Fruit fly (Drosophila melanogaster) whole organism, embryonic: Measurements from ENCODE around the gene Ir87a.

Experiments
- Antp ChIP-seq: fragments of 200-800 bp; sonication (Bioruptor generic); optimal IDR thresholded peaks from 3 replicates; lab custom pipeline; 2016; ENCODE audit warnings: missing biosample characterization, missing genetic modification characterization
- Blimp-1 ChIP-seq: fragments of 200-800 bp; sonication (Bioruptor generic); optimal IDR thresholded peaks from 3 replicates; lab custom pipeline; 2018; ENCODE audit warnings: missing biosample characterization, missing genetic modification characterization, mild to moderate bottlenecking, moderate library complexity, missing genetic modification reagents
- CG10959 ChIP-seq: fragments of 200-800 bp; sonication (Bioruptor generic); IDR thresholded peaks from 2 replicates; pipeline ENCODE4 v1.3.6; 2022; ENCODE audit warnings: missing biosample characterization, missing genetic modification characterization
- CG11723 ChIP-seq: fragments of 200-800 bp; sonication (Bioruptor generic); optimal IDR thresholded peaks from 2 replicates; lab custom pipeline; 2017; ENCODE audit warnings: missing biosample characterization, mild to moderate bottlenecking, missing genetic modification characterization
- CG17359 ChIP-seq: fragments of 200-800 bp; sonication (Bioruptor generic); optimal IDR thresholded peaks from 3 replicates; lab custom pipeline; 2018; ENCODE audit warnings: missing biosample characterization, mild to moderate bottlenecking, missing genetic modification characterization, moderate library complexity
- CG17829 ChIP-seq: fragments of 200-800 bp; optimal IDR thresholded peaks from 2 replicates; lab custom pipeline; 2019; ENCODE audit warnings: missing biosample characterization, mild to moderate bottlenecking, missing genetic modification characterization, moderate library complexity
- CG17912 ChIP-seq: fragments of 200-800 bp; sonication (Bioruptor generic); optimal IDR thresholded peaks from 2 replicates; lab custom pipeline; 2018; ENCODE audit warnings: missing biosample characterization, mild to moderate bottlenecking, missing genetic modification characterization
- CG3281 ChIP-seq: fragments of 200-800 bp; sonication (Bioruptor generic); optimal IDR thresholded peaks from 3 replicates; lab custom pipeline; 2017; ENCODE audit warnings: missing biosample characterization, mild to moderate bottlenecking, missing genetic modification characterization
- CG3847 ChIP-seq: fragments of 200-800 bp; sonication (Bioruptor generic); IDR thresholded peaks from 2 replicates; pipeline ENCODE4 v1.3.6; 2022; ENCODE audit warnings: missing biosample characterization, missing genetic modification characterization
- CG4424 ChIP-seq: fragments of 200-800 bp; sonication (Bioruptor generic); optimal IDR thresholded peaks from 3 replicates; lab custom pipeline; 2016; ENCODE audit warnings: missing biosample characterization, missing genetic modification characterization
- CG7839 ChIP-seq: fragments of 200-800 bp; sonication (Bioruptor generic); optimal IDR thresholded peaks from 3 replicates; lab custom pipeline; 2018; ENCODE audit warnings: missing biosample characterization, mild to moderate bottlenecking, missing genetic modification characterization, moderate library complexity
- CG9437 ChIP-seq: fragments of 200-800 bp; sonication (Bioruptor generic); optimal IDR thresholded peaks from 2 replicates; lab custom pipeline; 2018; ENCODE audit warnings: missing biosample characterization, mild to moderate bottlenecking, missing genetic modification characterization
- CG9609 ChIP-seq: fragments of 200-800 bp; sonication (Bioruptor generic); optimal IDR thresholded peaks from 3 replicates; lab custom pipeline; 2016; ENCODE audit warnings: missing biosample characterization, missing genetic modification characterization
- CG9797 ChIP-seq: fragments of 200-800 bp; sonication (Bioruptor generic); optimal IDR thresholded peaks from 3 replicates; lab custom pipeline; 2018; ENCODE audit warnings: missing biosample characterization, mild to moderate bottlenecking, missing genetic modification characterization
- CG9817 ChIP-seq: fragments of 200-800 bp; sonication (Bioruptor generic); optimal IDR thresholded peaks from 2 replicates; lab custom pipeline; 2018; ENCODE audit warnings: missing biosample characterization, mild to moderate bottlenecking, missing genetic modification characterization, moderate library complexity
- CG9932 ChIP-seq: fragments of 200-800 bp; sonication (Bioruptor generic); IDR thresholded peaks from 2 replicates; pipeline ENCODE4 v1.3.6; 2022; ENCODE audit warnings: missing biosample characterization, missing genetic modification characterization
- CHES-1-like ChIP-seq: fragments of 200-800 bp; sonication (Bioruptor generic); optimal IDR thresholded peaks from 2 replicates; lab custom pipeline; 2016; ENCODE audit warnings: missing biosample characterization, missing genetic modification characterization
- CrebB ChIP-seq: fragments of 200-800 bp; sonication (Bioruptor generic); optimal IDR thresholded peaks from 3 replicates; lab custom pipeline; 2018; ENCODE audit warnings: missing biosample characterization, mild to moderate bottlenecking, missing genetic modification characterization
- Dp ChIP-seq: fragments of 200-800 bp; sonication (Bioruptor generic); optimal IDR thresholded peaks from 2 replicates; lab custom pipeline; 2018; ENCODE audit warnings: missing biosample characterization, mild to moderate bottlenecking, missing genetic modification characterization, moderate library complexity
- Dref ChIP-seq: fragments of 200-800 bp; sonication (Bioruptor generic); IDR thresholded peaks from 2 replicates; pipeline ENCODE4 v1.3.6; 2022; ENCODE audit warnings: missing biosample characterization, missing genetic modification characterization
- Hand ChIP-seq: fragments of 200-800 bp; sonication (Bioruptor generic); optimal IDR thresholded peaks from 2 replicates; lab custom pipeline; 2017; ENCODE audit warnings: mild to moderate bottlenecking, missing biosample characterization, missing genetic modification reagents, missing genetic modification characterization
- HmgZ ChIP-seq: fragments of 200-800 bp; sonication (Bioruptor generic); optimal IDR thresholded peaks from 2 replicates; lab custom pipeline; 2018; ENCODE audit warnings: missing biosample characterization, mild to moderate bottlenecking, missing genetic modification characterization
- Lpt ChIP-seq: fragments of >200 bp; optimal IDR thresholded peaks from 2 replicates; lab custom pipeline; 2018; ENCODE audit warnings: missing biosample characterization, missing genetic modification characterization
- Mrtf ChIP-seq: fragments of 200-800 bp; sonication (Bioruptor generic); IDR thresholded peaks from 3 replicates; pipeline ENCODE4 v1.3.6; 2022; ENCODE audit warnings: missing biosample characterization, missing genetic modification characterization
- NFAT ChIP-seq: fragments of 200-800 bp; sonication (Bioruptor generic); IDR thresholded peaks from 2 replicates; pipeline ENCODE4 v1.3.6; 2022; ENCODE audit warnings: missing biosample characterization, missing genetic modification characterization
- Nf-YA ChIP-seq: fragments of 200-800 bp; sonication (Bioruptor generic); IDR thresholded peaks from 2 replicates; pipeline ENCODE4 v1.3.6; 2022; ENCODE audit warnings: missing biosample characterization, missing genetic modification characterization
- Ravus ChIP-seq: fragments of 200-800 bp; sonication (Bioruptor generic); IDR thresholded peaks from 2 replicates; pipeline ENCODE4 v1.3.6; 2022; ENCODE audit warnings: missing biosample characterization, missing genetic modification characterization
- Taf1 ChIP-seq: fragments of 200-800 bp; sonication (Bioruptor generic); IDR thresholded peaks from 2 replicates; pipeline ENCODE4 v1.3.6; 2022; ENCODE audit warnings: missing biosample characterization, missing genetic modification characterization
- ab ChIP-seq: fragments of 200-800 bp; sonication (Bioruptor generic); optimal IDR thresholded peaks from 2 replicates; lab custom pipeline; 2016; ENCODE audit warnings: missing biosample characterization, missing genetic modification characterization
- bigmax ChIP-seq: fragments of 200-800 bp; sonication (Bioruptor generic); optimal IDR thresholded peaks from 2 replicates; lab custom pipeline; 2018; ENCODE audit warnings: missing biosample characterization, mild to moderate bottlenecking, missing genetic modification characterization
- bsh ChIP-seq, 2 experiments: fragments of 200-800 bp; sonication (Bioruptor generic); optimal IDR thresholded peaks; 2 replicates each; lab custom pipeline; 2017 to 2018; ENCODE audit warnings: mild to moderate bottlenecking in 2 of 2, missing biosample characterization in 2 of 2, missing genetic modification characterization in 2 of 2, moderate library complexity in 1 of 2
- btn ChIP-seq: fragments of 200-800 bp; sonication (Bioruptor generic); optimal IDR thresholded peaks from 2 replicates; lab custom pipeline; 2016; ENCODE audit warnings: missing biosample characterization, missing genetic modification characterization
- caup ChIP-seq: fragments of 200-800 bp; sonication (Bioruptor generic); optimal IDR thresholded peaks from 3 replicates; lab custom pipeline; 2017; ENCODE audit warnings: missing biosample characterization, mild to moderate bottlenecking, missing genetic modification characterization, moderate library complexity; ENCODE audit not compliant: severe bottlenecking
- chif ChIP-seq, 2 experiments: fragments of 200-800 bp; sonication (Bioruptor generic); optimal IDR thresholded peaks; 3 replicates each; lab custom pipeline; 2016; ENCODE audit warnings: missing biosample characterization in 2 of 2, missing genetic modification characterization in 2 of 2
- danr ChIP-seq: fragments of 200-800 bp; sonication (Bioruptor generic); IDR thresholded peaks from 2 replicates; pipeline ENCODE4 v1.3.6; 2022; ENCODE audit warnings: missing biosample characterization, missing genetic modification characterization
- disco-r ChIP-seq: fragments of 200-800 bp; sonication (Bioruptor generic); optimal IDR thresholded peaks from 2 replicates; lab custom pipeline; 2016; ENCODE audit warnings: missing biosample characterization, missing genetic modification characterization
- dmrt99B ChIP-seq: fragments of 200-800 bp; sonication (Bioruptor generic); optimal IDR thresholded peaks from 2 replicates; lab custom pipeline; 2018; ENCODE audit warnings: missing biosample characterization, mild to moderate bottlenecking, missing genetic modification characterization, moderate library complexity
- fd102C ChIP-seq: fragments of 200-800 bp; sonication (Bioruptor generic); optimal IDR thresholded peaks from 2 replicates; lab custom pipeline; 2018; ENCODE audit warnings: missing biosample characterization, mild to moderate bottlenecking, missing genetic modification characterization, moderate library complexity
- gsb-n ChIP-seq: fragments of 200-800 bp; sonication (Bioruptor generic); optimal IDR thresholded peaks from 3 replicates; lab custom pipeline; 2018; ENCODE audit warnings: missing biosample characterization, mild to moderate bottlenecking, missing genetic modification characterization
- ind ChIP-seq: fragments of 200-800 bp; sonication (Bioruptor generic); optimal IDR thresholded peaks from 3 replicates; lab custom pipeline; 2016; ENCODE audit warnings: missing biosample characterization, missing genetic modification characterization
- lab ChIP-seq: fragments of 200-800 bp; sonication (Bioruptor generic); optimal IDR thresholded peaks from 3 replicates; lab custom pipeline; 2017; ENCODE audit warnings: missing biosample characterization, missing genetic modification characterization, mild to moderate bottlenecking, moderate library complexity, missing genetic modification reagents
- lov ChIP-seq, 2 experiments: fragments of 200-800 bp in 1 of 2; fragments of >200 bp in 1 of 2; sonication (Bioruptor generic) in 1 of 2; IDR thresholded peaks in 1 of 2; optimal IDR thresholded peaks in 1 of 2; 2 replicates in 1 of 2; 3 replicates in 1 of 2; pipeline versions ENCODE4 v1.3.6 to Lab custom; 2017 to 2022; ENCODE audit warnings: missing biosample characterization in 1 of 2, missing genetic modification characterization in 1 of 2
- nau ChIP-seq: fragments of 200-800 bp; sonication (Bioruptor generic); optimal IDR thresholded peaks from 3 replicates; lab custom pipeline; 2017; ENCODE audit warnings: missing biosample characterization, mild to moderate bottlenecking, missing genetic modification characterization, missing genetic modification reagents
- nerfin-1 ChIP-seq: fragments of 200-800 bp; sonication (Bioruptor generic); optimal IDR thresholded peaks from 3 replicates; lab custom pipeline; 2019; ENCODE audit warnings: missing biosample characterization, mild to moderate bottlenecking, missing genetic modification characterization, moderate library complexity
- onecut ChIP-seq: fragments of 200-800 bp; sonication (Bioruptor generic); IDR thresholded peaks from 2 replicates; pipeline ENCODE4 v1.3.6; 2022; ENCODE audit warnings: missing biosample characterization, missing genetic modification characterization
- p53 ChIP-seq: fragments of 200-800 bp; sonication (Bioruptor generic); optimal IDR thresholded peaks from 2 replicates; lab custom pipeline; 2016; ENCODE audit warnings: missing biosample characterization, missing genetic modification characterization
- pan ChIP-seq, 4 experiments: fragments of >200 bp in 3 of 4; fragments of 200-800 bp in 1 of 4; sonication (Bioruptor generic) in 1 of 4; optimal IDR thresholded peaks in 3 of 4; IDR thresholded peaks in 1 of 4; 2 replicates each; pipeline versions ENCODE4 v1.3.6 to Lab custom; 2017 to 2022; ENCODE audit warnings: missing biosample characterization in 2 of 4, missing genetic modification characterization in 2 of 4, mixed read lengths in 1 of 4
- peb ChIP-seq: fragments of 200-800 bp; sonication (Bioruptor generic); IDR thresholded peaks from 2 replicates; pipeline ENCODE4 v1.3.6; 2022; ENCODE audit warnings: missing biosample characterization, missing genetic modification characterization
- pros ChIP-seq: fragments of 200-800 bp; sonication (Bioruptor generic); optimal IDR thresholded peaks from 3 replicates; lab custom pipeline; 2019; ENCODE audit warnings: missing biosample characterization, mild to moderate bottlenecking, missing genetic modification characterization, moderate library complexity
- row ChIP-seq: fragments of 200-800 bp; sonication (Bioruptor generic); IDR thresholded peaks from 3 replicates; pipeline ENCODE4 v1.3.6; 2022; ENCODE audit warnings: missing biosample characterization, missing genetic modification characterization

The Ir87a gene

DNA sequence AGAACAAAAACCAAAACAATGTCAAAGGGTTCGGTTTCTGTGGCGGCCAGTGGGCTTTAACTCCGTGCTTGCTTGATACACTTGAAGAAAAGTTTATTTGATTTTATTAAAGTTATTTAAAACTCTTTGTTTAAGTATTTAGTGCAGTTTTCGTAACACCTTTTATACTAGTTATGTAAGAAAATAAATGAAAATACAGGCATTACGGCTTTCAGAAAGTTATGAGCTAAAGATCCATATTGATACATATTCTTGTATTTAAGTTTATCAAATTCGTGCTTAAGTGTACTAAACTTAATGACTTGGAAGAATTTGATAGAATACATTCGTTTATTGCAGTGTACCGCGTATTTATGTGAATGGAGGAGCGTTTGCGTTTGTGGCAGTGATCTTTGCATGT, 26.4 kb downstream of the Ir87a start (continued):
- TF ChIP-seq CG3281 (GFP tag; lab: Kevin White, UChicago) = peak; percentile 5
- no peak for TF ChIP-seq disco-r (GFP tag; lab: Kevin White, UChicago)
- TF ChIP-seq Nf-YA (GFP tag; lab: Robert Waterston, UW) = no peak
- no peak for TF ChIP-seq Dref (GFP tag; lab: Robert Waterston, UW)
- TF ChIP-seq lab (GFP tag; lab: Kevin White, UChicago) = peak; percentile 20
- peak; percentile 61 for TF ChIP-seq CG17829
- 0 out of 2 replicates have a peak, but pooled peaks have one; percentile 6 for TF ChIP-seq NFAT (GFP tag; lab: Robert Waterston, UW)
- TF ChIP-seq Taf1 (GFP tag; lab: Robert Waterston, UW) = 0 out of 2 replicates have a peak, but pooled peaks have one; percentile 20
- TF ChIP-seq Dp (GFP tag; lab: Kevin White, UChicago) = no peak
- no peak for TF ChIP-seq CG11723 (GFP tag; lab: Kevin White, UChicago)
- no peak for TF ChIP-seq fd102C (GFP tag; lab: Kevin White, UChicago)
- TF ChIP-seq p53 (GFP tag; lab: Kevin White, UChicago) = no peak
- TF ChIP-seq CG10959 (GFP tag; lab: Robert Waterston, UW) = no peak
- no peak for TF ChIP-seq Lpt (GFP tag; lab: Kevin White, UChicago)
- peak; percentile 33 for TF ChIP-seq CG17359
- peak; percentile 55 for TF ChIP-seq CG4424 (GFP tag; lab: Kevin White, UChicago)
- no peak for TF ChIP-seq CHES-1-like (GFP tag; lab: Kevin White, UChicago)
- TF ChIP-seq Blimp-1 (GFP tag; lab: Kevin White, UChicago) = peak; percentile 60
- no peak for TF ChIP-seq caup (GFP tag; lab: Kevin White, UChicago)
- TF ChIP-seq pan (optimal IDR thresholded peaks at IDR 0.05; lab: Kevin White, UChicago) = no peak
- TF ChIP-seq pan (GFP tag; optimal IDR thresholded peaks at IDR 0.05 in 1 of 2, IDR thresholded peaks at IDR 0.05 in 1 of 2) = no peak
- no peak for TF ChIP-seq lov (optimal IDR thresholded peaks at IDR 0.05; lab: Kevin White, UChicago)
- TF ChIP-seq lov (GFP tag; IDR thresholded peaks at IDR 0.05; lab: Robert Waterston, UW) = no peak
- no peak for TF ChIP-seq bigmax
- no peak for TF ChIP-seq danr (GFP tag; lab: Robert Waterston, UW)
- TF ChIP-seq ab (GFP tag; lab: Kevin White, UChicago) = no peak
- no peak for TF ChIP-seq Ravus (GFP tag; lab: Robert Waterston, UW)
- peak in 1 of 2 experiments; percentile 69 for TF ChIP-seq bsh (GFP tag; optimal IDR thresholded peaks at IDR 0.05; lab: Kevin White, UChicago)
- no peak for TF ChIP-seq Antp (GFP tag; lab: Kevin White, UChicago)
- no peak for TF ChIP-seq btn (GFP tag; lab: Kevin White, UChicago)
- peak in 1 of 2 experiments; percentile 47 for TF ChIP-seq chif (GFP tag; optimal IDR thresholded peaks at IDR 0.05; lab: Kevin White, UChicago)
- TF ChIP-seq peb (GFP tag; lab: Robert Waterston, UW) = no peak
- no peak for TF ChIP-seq Mrtf (GFP tag; lab: Robert Waterston, UW)
- peak; percentile 3 for TF ChIP-seq nerfin-1 (tag; lab: Kevin White, UChicago)
- TF ChIP-seq CG9817 (tag; lab: Kevin White, UChicago) = peak; percentile 15
- TF ChIP-seq CG9932 = peak; percentile 38; the same call in 1 of the 2 replicates
- TF ChIP-seq onecut (GFP tag; lab: Robert Waterston, UW) = no peak
- TF ChIP-seq CG9437 (GFP tag; lab: Kevin White, UChicago) = peak; percentile 49
- TF ChIP-seq dmrt99B (tag; lab: Kevin White, UChicago) = peak; percentile 63
- TF ChIP-seq CG9797 (GFP tag; lab: Kevin White, UChicago) = no peak
- TF ChIP-seq ind (GFP tag; lab: Kevin White, UChicago) = peak; percentile 22
- TF ChIP-seq Hand (GFP tag; lab: Kevin White, UChicago) = no peak
- TF ChIP-seq CG7839 (tag; lab: Kevin White, UChicago) = peak; percentile 74
- peak; percentile 10 for TF ChIP-seq HmgZ (tag; lab: Kevin White, UChicago)
- peak; percentile 43 for TF ChIP-seq CG3847 (GFP tag; lab: Robert Waterston, UW)
- TF ChIP-seq CrebB (tag; lab: Kevin White, UChicago) = no peak
- TF ChIP-seq CG9609 (GFP tag; lab: Kevin White, UChicago) = no peak
- no peak for TF ChIP-seq pros (GFP tag; lab: Kevin White, UChicago)
- no peak for TF ChIP-seq CG17912 (GFP tag; lab: Kevin White, UChicago)
- TF ChIP-seq gsb-n (tag; lab: Kevin White, UChicago) = no peak
- peak; percentile 42; the same call in 2 of the 3 replicates for TF ChIP-seq row (GFP tag; lab: Robert Waterston, UW)
- no peak for TF ChIP-seq nau (GFP tag; lab: Kevin White, UChicago)
